Fruit fly (Drosophila melanogaster): ENCODE data around the gene Trmt61.

The Trmt61 gene

dm6 chr3R:26059195-26059594 lies at the start of gene Trmt61, which contains the start of gene RpL34a (continued):
- TF ChIP-seq cas (GFP tag; IDR thresholded peaks at IDR 0.05), result peak; percentile 55; the same call in 1 of the 2 replicates
- peak; percentile 59 for TF ChIP-seq Aef1 (GFP tag; IDR thresholded peaks at IDR 0.05)
- peak; percentile 48 for TF ChIP-seq HmgD (GFP tag; optimal IDR thresholded peaks at IDR 0.05)
- peak; percentile 46 for TF ChIP-seq sima (GFP tag; optimal IDR thresholded peaks at IDR 0.05)
- peak; percentile 84 for TF ChIP-seq CG17359 (tag; optimal IDR thresholded peaks at IDR 0.05)
- TF ChIP-seq Vsx1 (GFP tag; optimal IDR thresholded peaks at IDR 0.05), result peak; percentile 93
- peak; percentile 74 for TF ChIP-seq CG18011 (GFP tag; optimal IDR thresholded peaks at IDR 0.05)
- peak; percentile 65 for TF ChIP-seq MBD-R2 (GFP tag; IDR thresholded peaks at IDR 0.05)
- peak; percentile 96 for TF ChIP-seq Sox100B (GFP tag; optimal IDR thresholded peaks at IDR 0.05)
- peak; percentile 28 for TF ChIP-seq zf30C (GFP tag; optimal IDR thresholded peaks at IDR 0.05)
- peak; percentile 59; the same call in 1 of the 2 replicates for TF ChIP-seq ttk (GFP tag; IDR thresholded peaks at IDR 0.05)
- TF ChIP-seq Optix (GFP tag; IDR thresholded peaks at IDR 0.05), result no peak
- peak; percentile 83 for TF ChIP-seq dmrt11E (tag; optimal IDR thresholded peaks at IDR 0.05)
- TF ChIP-seq toy (GFP tag; IDR thresholded peaks at IDR 0.05), result peak; percentile 35; the same call in 1 of the 2 replicates
- TF ChIP-seq Hr3 (GFP tag; optimal IDR thresholded peaks at IDR 0.05), result peak; percentile 72
- TF ChIP-seq kay (GFP tag; optimal IDR thresholded peaks at IDR 0.05), result peak; percentile 63
- peak; percentile 97 for TF ChIP-seq CG9727 (GFP tag; optimal IDR thresholded peaks at IDR 0.05)
- peak; percentile 77 for TF ChIP-seq ewg (GFP tag; optimal IDR thresholded peaks at IDR 0.05)
- peak; percentile 84 for TF ChIP-seq CG11504 (tag; optimal IDR thresholded peaks at IDR 0.05)
- TF ChIP-seq ro (GFP tag; IDR thresholded peaks at IDR 0.05), result no peak
- no peak for TF ChIP-seq HLHmδ (GFP tag; optimal IDR thresholded peaks at IDR 0.05)
- peak; percentile 90 for TF ChIP-seq CG10267 (tag; optimal IDR thresholded peaks at IDR 0.05)
- peak; percentile 53 for TF ChIP-seq tx (GFP tag; optimal IDR thresholded peaks at IDR 0.05)
- TF ChIP-seq onecut (GFP tag; IDR thresholded peaks at IDR 0.05), result peak; percentile 70
- TF ChIP-seq ato (GFP tag; IDR thresholded peaks at IDR 0.05; ENCODE audit: partially characterized antibody), result no peak
- TF ChIP-seq CG1647 (GFP tag; optimal IDR thresholded peaks at IDR 0.05), result peak; percentile 63
- no peak for TF ChIP-seq Trl (optimal IDR thresholded peaks at IDR 0.05)
- TF ChIP-seq Trl (GFP tag; optimal IDR thresholded peaks at IDR 0.05), result peak; percentile 83
- TF ChIP-seq CG3838 (GFP tag; optimal IDR thresholded peaks at IDR 0.05), result no peak
- peak; percentile 36; the same call in 1 of the 2 replicates for TF ChIP-seq tna (GFP tag; IDR thresholded peaks at IDR 0.05; ENCODE audit: partially characterized antibody)
- peak; percentile 75 for TF ChIP-seq CG12155 (GFP tag; optimal IDR thresholded peaks at IDR 0.05)
- TF ChIP-seq Scr (GFP tag; IDR thresholded peaks at IDR 0.05; ENCODE audit: partially characterized antibody), result peak; percentile 92
- peak; percentile 49 for TF ChIP-seq CG1602 (GFP tag; optimal IDR thresholded peaks at IDR 0.05)
- TF ChIP-seq fd3F (GFP tag; optimal IDR thresholded peaks at IDR 0.05), result peak; percentile 82
- peak; percentile 96 for TF ChIP-seq CG7928 (GFP tag; optimal IDR thresholded peaks at IDR 0.05)
- peak; percentile 64 for TF ChIP-seq lmd (GFP tag; IDR thresholded peaks at IDR 0.05)
- TF ChIP-seq Doc3 (GFP tag; IDR thresholded peaks at IDR 0.05; ENCODE audit: partially characterized antibody), result peak; percentile 84; the same call in 2 of the 3 replicates
- peak; percentile 81 for TF ChIP-seq pho (GFP tag; optimal IDR thresholded peaks at IDR 0.05)
- peak; percentile 84 for TF ChIP-seq CG30403 (GFP tag; optimal IDR thresholded peaks at IDR 0.05)
- peak; percentile 64 for TF ChIP-seq Atf-2 (GFP tag; optimal IDR thresholded peaks at IDR 0.05)
- peak; percentile 90 for TF ChIP-seq sqz (GFP tag; optimal IDR thresholded peaks at IDR 0.05)
- TF ChIP-seq sd (tag; optimal IDR thresholded peaks at IDR 0.05), result no peak
- no peak for TF ChIP-seq corto (GFP tag; optimal IDR thresholded peaks at IDR 0.05)
- TF ChIP-seq CG10565 (GFP tag; optimal IDR thresholded peaks at IDR 0.05), result peak; percentile 35
- TF ChIP-seq nerfin-2 (GFP tag; IDR thresholded peaks at IDR 0.05; ENCODE audit: partially characterized antibody), result peak; percentile 67
- TF ChIP-seq odd (GFP tag; optimal IDR thresholded peaks at IDR 0.05), result peak; percentile 92
- peak; percentile 81 for TF ChIP-seq run (tag; optimal IDR thresholded peaks at IDR 0.05)
- TF ChIP-seq az2 (GFP tag; optimal IDR thresholded peaks at IDR 0.05), result peak; percentile 74
- peak; percentile 68 for TF ChIP-seq wor (GFP tag; IDR thresholded peaks at IDR 0.05)
- peak; percentile 90 for TF ChIP-seq nerfin-1 (tag; optimal IDR thresholded peaks at IDR 0.05)
- peak; percentile 52 for TF ChIP-seq CG14441 (GFP tag; IDR thresholded peaks at IDR 0.05)
